Worm (Caenorhabditis elegans) whole organism, L4/young adult: ENCODE results near the gene cutl-1.

Source experiments
- W03F9.2 ChIP-seq: fragments of 150-350 bp; optimal IDR thresholded peaks from 2 replicates; lab custom pipeline; 2014; ENCODE audit warnings: missing biosample characterization, missing genetic modification characterization
- dao-5 ChIP-seq: sonication (generic microtip); optimal IDR thresholded peaks from 2 replicates; lab custom pipeline; 2016; ENCODE audit warnings: missing genotype, missing genetic modification characterization, moderate library complexity, missing compliant biosample characterization

ce11 chrV:13364227-13364626, 41.7 kb downstream of the cutl-1 start:
- TF ChIP-seq dao-5 (tag; lab: Kevin White, UChicago): no peak
- no peak for TF ChIP-seq W03F9.2
